Fruit fly (Drosophila melanogaster) whole organism, adult: ENCODE data around the gene CG10336.

Source experiments
- CG11617 ChIP-seq: fragments of 200-800 bp; sonication (Bioruptor generic); optimal IDR thresholded peaks from 2 replicates; lab custom pipeline; 2017; ENCODE audit warnings: mild to moderate bottlenecking, missing biosample characterization, missing genetic modification reagents, missing genetic modification characterization
- CG12768 ChIP-seq: fragments of 200-800 bp; sonication (Bioruptor generic); optimal IDR thresholded peaks from 2 replicates; lab custom pipeline; 2017; ENCODE audit warnings: missing biosample characterization, missing genetic modification characterization, mild to moderate bottlenecking, moderate library complexity, missing genetic modification reagents
- CG14711 ChIP-seq: fragments of 200-800 bp; sonication (Bioruptor generic); optimal IDR thresholded peaks from 2 replicates; lab custom pipeline; 2018; ENCODE audit warnings: missing biosample characterization, mild to moderate bottlenecking, missing genetic modification characterization, moderate library complexity
- CG1620 ChIP-seq: fragments of 200-800 bp; sonication (Bioruptor generic); optimal IDR thresholded peaks from 2 replicates; lab custom pipeline; 2016; ENCODE audit warnings: missing biosample characterization, missing genetic modification characterization
- CG33017 ChIP-seq: fragments of 200-800 bp; sonication (Bioruptor generic); optimal IDR thresholded peaks from 2 replicates; lab custom pipeline; 2018; ENCODE audit warnings: missing biosample characterization, mild to moderate bottlenecking, missing genetic modification characterization, moderate library complexity
- CG5204 ChIP-seq: fragments of 200-800 bp; sonication (Bioruptor generic); optimal IDR thresholded peaks from 2 replicates; lab custom pipeline; 2016; ENCODE audit warnings: missing biosample characterization, missing genetic modification characterization
- CG7045 ChIP-seq: fragments of 200-800 bp; sonication (Bioruptor generic); optimal IDR thresholded peaks from 2 replicates; lab custom pipeline; 2017; ENCODE audit warnings: missing biosample characterization, mild to moderate bottlenecking, missing genetic modification characterization
- CG7101 ChIP-seq: fragments of 200-800 bp; sonication (Bioruptor generic); optimal IDR thresholded peaks from 2 replicates; lab custom pipeline; 2018; ENCODE audit warnings: missing biosample characterization, mild to moderate bottlenecking, missing genetic modification characterization, moderate library complexity
- Clk ChIP-seq: fragments of 200-800 bp; sonication (Bioruptor generic); optimal IDR thresholded peaks from 2 replicates; lab custom pipeline; 2017; ENCODE audit warnings: missing biosample characterization, missing genetic modification characterization
- Crg-1 ChIP-seq: fragments of 200-800 bp; sonication (Bioruptor generic); optimal IDR thresholded peaks from 2 replicates; lab custom pipeline; 2016; ENCODE audit warnings: missing biosample characterization, missing genetic modification characterization
- Hr96 ChIP-seq: fragments of 200-800 bp; sonication (Bioruptor generic); optimal IDR thresholded peaks from 2 replicates; lab custom pipeline; 2016; ENCODE audit warnings: missing biosample characterization, missing genetic modification characterization
- Mnt ChIP-seq: fragments of 200-800 bp; sonication (Bioruptor generic); optimal IDR thresholded peaks from 2 replicates; lab custom pipeline; 2016; ENCODE audit warnings: missing biosample characterization, mild to moderate bottlenecking, missing genetic modification characterization
- bab1 ChIP-seq: fragments of 200-800 bp; sonication (Bioruptor generic); optimal IDR thresholded peaks from 3 replicates; lab custom pipeline; 2019; ENCODE audit warnings: missing biosample characterization, mild to moderate bottlenecking, missing genetic modification characterization, moderate library complexity
- cic ChIP-seq: fragments of 200-800 bp; sonication (Bioruptor generic); optimal IDR thresholded peaks from 2 replicates; lab custom pipeline; 2017; ENCODE audit warnings: missing biosample characterization, mild to moderate bottlenecking, missing genetic modification characterization, moderate library complexity
- cnc ChIP-seq, 2 experiments: fragments of >200 bp; optimal IDR thresholded peaks; 2 replicates each; lab custom pipeline; 2017
- kay ChIP-seq: fragments of 200-800 bp; sonication (Bioruptor generic); peaks from one replicate; lab custom pipeline; 2016; ENCODE audit warnings: missing biosample characterization, missing genetic modification characterization, borderline replicate concordance
- ovo ChIP-seq: fragments of 200-800 bp; sonication (Bioruptor generic); optimal IDR thresholded peaks from 2 replicates; lab custom pipeline; 2016; ENCODE audit warnings: missing biosample characterization, missing genetic modification characterization
- pad ChIP-seq: fragments of 200-800 bp; sonication (Bioruptor generic); optimal IDR thresholded peaks from 3 replicates; lab custom pipeline; 2017; ENCODE audit warnings: missing biosample characterization, missing genetic modification characterization, mild to moderate bottlenecking, moderate library complexity, missing genetic modification reagents
- tj ChIP-seq: fragments of 200-800 bp; sonication (Bioruptor generic); optimal IDR thresholded peaks from 3 replicates; lab custom pipeline; 2017; ENCODE audit warnings: missing biosample characterization, mild to moderate bottlenecking, missing genetic modification characterization, moderate library complexity
- toe ChIP-seq: fragments of 200-800 bp; sonication (Bioruptor generic); optimal IDR thresholded peaks from 2 replicates; lab custom pipeline; 2016; ENCODE audit warnings: missing biosample characterization, missing genetic modification characterization

Gene CG10336

dm6 chr2L:18688646-18689296 is 557 bp upstream of the CG10336 start, which contains the start of gene msl-1:
Gene msl-1, minus strand, starts transcription at chr2L:18688800.
- TF ChIP-seq CG12768 (GFP tag; lab: Kevin White, UChicago) = no peak
- TF ChIP-seq kay (GFP tag; lab: Kevin White, UChicago) = no peak
- TF ChIP-seq Hr96 = no peak
- TF ChIP-seq CG7045 (GFP tag; lab: Kevin White, UChicago) = no peak
- no peak for TF ChIP-seq CG5204
- TF ChIP-seq tj (GFP tag; lab: Kevin White, UChicago) = peak; percentile 38
- peak; percentile 69 for TF ChIP-seq CG1620 (GFP tag; lab: Kevin White, UChicago)
- TF ChIP-seq cnc (optimal IDR thresholded peaks at IDR 0.05; lab: Kevin White, UChicago) = no peak
- peak; percentile 27 for TF ChIP-seq Mnt
- TF ChIP-seq ovo (GFP tag; lab: Kevin White, UChicago) = no peak
- no peak for TF ChIP-seq pad
- TF ChIP-seq toe (GFP tag; lab: Kevin White, UChicago) = no peak
- no peak for TF ChIP-seq cic

- TF ChIP-seq CG7101 (tag; lab: Kevin White, UChicago) (peak; percentile 43), Clk (GFP tag; lab: Kevin White, UChicago) (peak; percentile 6), cic (peak; percentile 28), CG33017 (tag; lab: Kevin White, UChicago) (peak; percentile 0), CG7045 (GFP tag; lab: Kevin White, UChicago) (peak; percentile 6), tj (GFP tag; lab: Kevin White, UChicago) (peak; percentile 10), bab1 (GFP tag; lab: Kevin White, UChicago) (peak; percentile 91), CG14711 (tag; lab: Kevin White, UChicago) (no peak), Hr96 (peak; percentile 7), CG5204 (no peak), CG1620 (GFP tag; lab: Kevin White, UChicago) (no peak), ovo (GFP tag; lab: Kevin White, UChicago) (no peak), cnc (optimal IDR thresholded peaks at IDR 0.05; lab: Kevin White, UChicago) (no peak), kay (GFP tag; lab: Kevin White, UChicago) (peak; percentile 98), pad (peak; percentile 0), CG12768 (GFP tag; lab: Kevin White, UChicago) (peak; percentile 54), CG11617 (GFP tag; lab: Kevin White, UChicago) (peak; percentile 38), Crg-1 (peak; percentile 22), Mnt (peak; percentile 42)
Measured at dm6 chr2L:18693877-18694723, 4.8 kb downstream of the CG10336 start.

- TF ChIP-seq CG12768 (GFP tag; lab: Kevin White, UChicago) (no peak), tj (GFP tag; lab: Kevin White, UChicago) (peak; percentile 11), CG14711 (tag; lab: Kevin White, UChicago) (peak; percentile 30), bab1 (GFP tag; lab: Kevin White, UChicago) (no peak), kay (GFP tag; lab: Kevin White, UChicago) (peak; percentile 83)
Measured at dm6 chr2L:18694724-18695105, 5.4 kb downstream of the CG10336 start.

dm6 chr2L:18695404-18695804 is 6.1 kb downstream of the CG10336 start, which contains the start of the genes CG10383 and CG10338:
Gene CG10383, minus strand, starts transcription at chr2L:18695602.
Gene CG10338, plus strand, starts transcription at chr2L:18695664.
- TF ChIP-seq CG1620 (GFP tag; lab: Kevin White, UChicago) (peak; percentile 87), Crg-1 (peak; percentile 88), Clk (GFP tag; lab: Kevin White, UChicago) (peak; percentile 65), bab1 (GFP tag; lab: Kevin White, UChicago) (peak; percentile 87), CG7101 (tag; lab: Kevin White, UChicago) (peak; percentile 89), cnc (optimal IDR thresholded peaks at IDR 0.05; lab: Kevin White, UChicago) (no peak), CG7045 (GFP tag; lab: Kevin White, UChicago) (peak; percentile 69), toe (GFP tag; lab: Kevin White, UChicago) (no peak), CG33017 (tag; lab: Kevin White, UChicago) (peak; percentile 79), ovo (GFP tag; lab: Kevin White, UChicago) (peak; percentile 54), pad (peak; percentile 69), Mnt (peak; percentile 85), kay (GFP tag; lab: Kevin White, UChicago) (no peak), CG14711 (tag; lab: Kevin White, UChicago) (peak; percentile 83), CG11617 (GFP tag; lab: Kevin White, UChicago) (peak; percentile 87), CG12768 (GFP tag; lab: Kevin White, UChicago) (peak; percentile 87), Hr96 (peak; percentile 84), cic (peak; percentile 64), CG5204 (no peak), tj (GFP tag; lab: Kevin White, UChicago) (peak; percentile 55)

dm6 chr2L:18698559-18699130 is 9.3 kb downstream of the CG10336 start, which contains the start of gene CG10341:
Gene CG10341, plus strand, starts transcription at chr2L:18698714.
- peak; percentile 99 for TF ChIP-seq Mnt
- TF ChIP-seq ovo (GFP tag; lab: Kevin White, UChicago) = no peak
- peak; percentile 39 for TF ChIP-seq CG11617 (GFP tag; lab: Kevin White, UChicago)
- TF ChIP-seq CG14711 (tag; lab: Kevin White, UChicago) = no peak
- TF ChIP-seq bab1 (GFP tag; lab: Kevin White, UChicago) = peak; percentile 38
- TF ChIP-seq tj (GFP tag; lab: Kevin White, UChicago) = no peak
- no peak for TF ChIP-seq CG7045 (GFP tag; lab: Kevin White, UChicago)
